Fruit fly (Drosophila melanogaster) whole organism, prepupa: ENCODE measurements around the gene Spn100A.

ENCODE experiments used
- Eip78C ChIP-seq: fragments of 200-800 bp; sonication (Bioruptor generic); peaks from one replicate; lab custom pipeline; 2016; ENCODE audit warnings: missing biosample characterization, missing genetic modification characterization
- OdsH ChIP-seq: fragments of 200-800 bp; sonication (Bioruptor generic); optimal IDR thresholded peaks from 3 replicates; lab custom pipeline; 2016; ENCODE audit warnings: missing biosample characterization, missing genetic modification characterization
- dsx ChIP-seq: fragments of 200-800 bp; optimal IDR thresholded peaks from 3 replicates; lab custom pipeline; 2019; ENCODE audit warnings: missing biosample characterization, mild to moderate bottlenecking, missing genetic modification characterization, moderate library complexity; ENCODE audit not compliant: poor library complexity, severe bottlenecking
- lz ChIP-seq: fragments of 200-800 bp; sonication (Bioruptor generic); optimal IDR thresholded peaks from 3 replicates; lab custom pipeline; 2016; ENCODE audit warnings: missing biosample characterization, missing genetic modification characterization
- topi ChIP-seq: fragments of 200-800 bp; sonication (Bioruptor generic); optimal IDR thresholded peaks from 3 replicates; lab custom pipeline; 2016; ENCODE audit warnings: missing biosample characterization, missing genetic modification characterization

DNA sequence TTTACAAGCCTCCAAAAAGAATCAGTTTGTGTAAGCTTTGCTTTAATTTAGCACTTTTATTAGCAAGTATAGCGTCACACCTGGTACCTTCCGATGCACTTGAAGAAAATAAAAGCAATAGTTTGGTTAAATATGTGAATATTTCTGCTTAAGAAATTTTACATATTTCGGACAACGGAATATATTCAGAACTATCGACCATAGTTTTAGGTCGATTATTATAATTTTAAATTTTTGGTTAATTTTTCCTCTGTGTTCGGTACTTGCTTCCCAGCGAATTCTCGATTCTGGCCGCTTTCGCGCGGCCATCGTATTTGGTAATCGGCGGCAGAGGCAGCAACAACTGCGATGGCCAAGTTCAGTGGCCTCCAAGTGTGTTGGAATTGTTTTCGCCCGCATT, 789 bp upstream of the Spn100A start:
- TF ChIP-seq Eip78C (GFP tag; lab: Kevin White, UChicago) (peak; percentile 80), topi (GFP tag; lab: Kevin White, UChicago) (peak; percentile 79), lz (peak; percentile 74), dsx (GFP tag; lab: Kevin White, UChicago) (no peak), OdsH (GFP tag; lab: Kevin White, UChicago) (peak; percentile 42)
